Worm (Caenorhabditis elegans): ENCODE results near the gene ZK1248.15.

Gene ZK1248.15

ce11 chrII:5844694-5845129 lies 6.4 kb upstream of the ZK1248.15 start (continued):
- TF ChIP-seq mdl-1 (tag; optimal IDR thresholded peaks at IDR 0.05) = peak; percentile 92 to 93
- TF ChIP-seq ztf-1 (GFP tag; conservative IDR thresholded peaks at IDR 0.05) = 0 out of 2 replicates have a peak, but pooled peaks have one; percentile 81
- peak; percentile 97 for TF ChIP-seq nhr-10 (tag; optimal IDR thresholded peaks at IDR 0.05)
- peak; percentile 99 for TF ChIP-seq zag-1 (tag; optimal IDR thresholded peaks at IDR 0.05)
- peak; percentile 98 for TF ChIP-seq fos-1 (tag; optimal IDR thresholded peaks at IDR 0.05)
- peak; percentile 97 for TF ChIP-seq lsy-2 (tag; optimal IDR thresholded peaks at IDR 0.05)
- TF ChIP-seq sem-4 (tag; optimal IDR thresholded peaks at IDR 0.05) = peak; percentile 99

DNA sequence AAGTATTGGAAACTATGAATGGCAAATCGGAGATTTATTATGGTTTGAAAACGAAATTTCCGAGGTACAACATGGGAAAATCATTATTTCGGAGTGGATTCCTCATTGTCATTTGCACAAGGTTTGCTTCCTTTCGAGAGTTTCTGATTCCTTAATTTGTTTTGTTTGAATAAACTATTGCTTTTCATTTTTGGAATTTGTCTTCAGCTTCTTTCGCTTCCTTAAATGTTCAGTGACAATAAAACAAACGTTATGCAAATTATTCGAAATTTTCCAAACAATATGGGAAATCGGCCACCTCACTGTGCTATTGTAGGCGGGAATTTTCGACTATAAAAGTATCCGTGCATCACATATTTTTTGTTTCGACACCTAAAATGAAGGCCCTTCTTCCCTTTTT lies 3.5 kb upstream of the ZK1248.15 start, which contains the start of gene nep-25:
TSS of gene nep-25 (plus strand) at position 375 of the 400 bp plus-strand sequence.
- TF ChIP-seq R02D3.7 (tag; optimal IDR thresholded peaks at IDR 0.05) = no peak
- no peak for TF ChIP-seq unc-55 (GFP tag; optimal IDR thresholded peaks at IDR 0.05)
- no peak for TF ChIP-seq nhr-6 (tag; optimal IDR thresholded peaks at IDR 0.05)
- TF ChIP-seq ztf-4 (tag; optimal IDR thresholded peaks at IDR 0.05) = no peak
- TF ChIP-seq unc-39 (tag; optimal IDR thresholded peaks at IDR 0.05) = no peak

ce11 chrII:5841053-5841547 lies 2.7 kb upstream of the ZK1248.15 start, which contains the start of gene lec-5:
lec-5 (minus strand) TSS chrII:5841103.
- TF ChIP-seq sma-9 (GFP tag; optimal IDR thresholded peaks at IDR 0.05) (peak; percentile 60), sma-9 (tag; optimal IDR thresholded peaks at IDR 0.05) (no peak), nhr-12 (tag; optimal IDR thresholded peaks at IDR 0.05) (no peak), crh-2 (tag; optimal IDR thresholded peaks at IDR 0.05) (no peak), elt-3 (tag; optimal IDR thresholded peaks at IDR 0.05) (no peak), lsy-2 (tag; optimal IDR thresholded peaks at IDR 0.05) (peak in 1 of 2 experiments; percentile 33), ZK546.5 (tag; optimal IDR thresholded peaks at IDR 0.05) (no peak), nhr-129 (tag; optimal IDR thresholded peaks at IDR 0.05) (peak; percentile 45), zag-1 (tag; optimal IDR thresholded peaks at IDR 0.05) (no peak), mab-5 (tag; optimal IDR thresholded peaks at IDR 0.05) (peak; percentile 25), lin-13 (GFP tag; optimal IDR thresholded peaks at IDR 0.05) (no peak), F13H6.1 (tag; optimal IDR thresholded peaks at IDR 0.05) (peak; percentile 48)

DNA sequence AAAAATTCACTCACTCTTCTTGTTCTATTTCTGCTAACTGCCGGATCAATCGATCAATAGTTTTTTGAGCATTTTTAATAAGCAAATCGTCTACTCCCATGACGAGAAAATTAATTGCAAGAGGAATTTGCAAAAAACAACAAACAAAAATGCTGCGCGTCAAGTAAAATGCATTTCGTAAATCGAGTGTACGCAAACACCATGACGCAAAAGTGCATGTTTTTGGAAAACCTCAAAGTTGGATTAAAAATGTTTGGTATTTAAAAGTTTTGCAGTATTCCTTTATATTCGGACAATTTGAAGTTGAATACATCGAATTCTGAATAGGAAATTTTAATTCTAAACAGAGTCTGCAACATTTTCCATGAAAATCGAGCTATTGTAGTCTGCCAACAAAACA lies 874 bp upstream of the ZK1248.15 start, which contains the start of gene ZK1248.19:
TSS of gene ZK1248.19 (minus strand) at position 188 of the 400 bp plus-strand sequence.
- TF ChIP-seq ZK546.5 (tag; optimal IDR thresholded peaks at IDR 0.05) = no peak
- no peak for TF ChIP-seq nhr-25 (tag; optimal IDR thresholded peaks at IDR 0.05)
- TF ChIP-seq sma-9 (GFP tag; optimal IDR thresholded peaks at IDR 0.05) = peak; percentile 13
- TF ChIP-seq sma-9 (tag; optimal IDR thresholded peaks at IDR 0.05) = no peak
- TF ChIP-seq nhr-129 (tag; optimal IDR thresholded peaks at IDR 0.05) = peak; percentile 44
- TF ChIP-seq R02D3.7 (tag; optimal IDR thresholded peaks at IDR 0.05) = peak; percentile 67
- peak; percentile 4 to 63 for TF ChIP-seq lsy-2 (tag; optimal IDR thresholded peaks at IDR 0.05)
- TF ChIP-seq C34F6.9 (tag; optimal IDR thresholded peaks at IDR 0.05) = peak; percentile 36
- peak; percentile 57 for TF ChIP-seq unc-55 (GFP tag; optimal IDR thresholded peaks at IDR 0.05)
- no peak for TF ChIP-seq nhr-12 (tag; optimal IDR thresholded peaks at IDR 0.05)
- no peak for TF ChIP-seq dmd-4 (tag; optimal IDR thresholded peaks at IDR 0.05)
- TF ChIP-seq gmeb-1 (tag; optimal IDR thresholded peaks at IDR 0.05) = peak; percentile 34
- no peak for TF ChIP-seq fos-1 (tag; optimal IDR thresholded peaks at IDR 0.05)

ce11 chrII:5836153-5836719 lies 2.1 kb downstream of the ZK1248.15 start, which contains the start of gene fzo-1:
fzo-1 (minus strand) TSS chrII:5836203.
- TF ChIP-seq sem-4 (tag; optimal IDR thresholded peaks at IDR 0.05) (no peak), crh-2 (tag; optimal IDR thresholded peaks at IDR 0.05) (peak; percentile 15), nhr-11 (tag; optimal IDR thresholded peaks at IDR 0.05) (no peak), ceh-16 (tag; optimal IDR thresholded peaks at IDR 0.05) (no peak), F13H6.1 (tag; optimal IDR thresholded peaks at IDR 0.05) (peak; percentile 21), nhr-10 (tag; optimal IDR thresholded peaks at IDR 0.05) (no peak), nhr-129 (tag; optimal IDR thresholded peaks at IDR 0.05) (peak; percentile 3), nhr-6 (tag; optimal IDR thresholded peaks at IDR 0.05) (no peak), nhr-12 (tag; optimal IDR thresholded peaks at IDR 0.05) (no peak), unc-55 (GFP tag; optimal IDR thresholded peaks at IDR 0.05) (peak; percentile 73), mdl-1 (tag; optimal IDR thresholded peaks at IDR 0.05) (no peak), nhr-21 (tag; optimal IDR thresholded peaks at IDR 0.05) (no peak), sma-3 (GFP tag; optimal IDR thresholded peaks at IDR 0.05) (peak; percentile 65), C34F6.9 (tag; optimal IDR thresholded peaks at IDR 0.05) (peak; percentile 81), lsy-2 (tag; optimal IDR thresholded peaks at IDR 0.05) (peak in 1 of 2 experiments; percentile 68)
